Worm (Caenorhabditis elegans) whole organism, L4 larva: Measurements from ENCODE around the gene srt-53.

Experiments
- R02D3.7 ChIP-seq: fragments of 150-350 bp; sonication (generic microtip); optimal IDR thresholded peaks from 3 replicates; lab custom pipeline; 2014; ENCODE audit warnings: missing biosample characterization, missing genetic modification characterization
- T26A8.4 ChIP-seq: fragments of 200-800 bp; sonication (Bioruptor generic); IDR thresholded peaks from 2 replicates; pipeline ENCODE4 v1.3.6; 2022; ENCODE audit warnings: missing genetic modification characterization, missing compliant biosample characterization
- Y105C5A.15 ChIP-seq: fragments of 200-800 bp; sonication (Bioruptor generic); IDR thresholded peaks from 2 replicates; pipeline ENCODE4 v1.3.6; 2022; ENCODE audit warnings: missing genetic modification characterization, missing compliant biosample characterization
- Y48G9A.11 ChIP-seq: fragments of 200-800 bp; sonication (Bioruptor generic); IDR thresholded peaks from 2 replicates; pipeline ENCODE4 v1.3.6; 2022; ENCODE audit warnings: missing genetic modification reagents, missing genetic modification characterization, missing compliant biosample characterization
- Y5F2A.4 ChIP-seq: fragments of 200-800 bp; sonication (Bioruptor generic); optimal IDR thresholded peaks from 2 replicates; lab custom pipeline; 2018; ENCODE audit warnings: mild to moderate bottlenecking, missing genetic modification characterization, missing compliant biosample characterization
- ZK337.2 ChIP-seq: fragments of 200-800 bp; sonication (Bioruptor generic); IDR thresholded peaks from 2 replicates; pipeline ENCODE4 v1.3.6; 2022; ENCODE audit warnings: missing genetic modification reagents, missing genetic modification characterization, missing compliant biosample characterization
- ZK546.5 ChIP-seq, 2 experiments: sonication (generic microtip); optimal IDR thresholded peaks; 2 replicates each; lab custom pipeline; 2017; ENCODE audit warnings: missing biosample characterization in 2 of 2, missing genetic modification characterization in 2 of 2
- aha-1 ChIP-seq: fragments of 150-350 bp; peaks from one replicate; lab custom pipeline; 2014; ENCODE audit warnings: missing biosample characterization, missing genetic modification characterization
- ama-1 ChIP-seq: fragments of 150-350 bp; optimal IDR thresholded peaks from 2 replicates; lab custom pipeline; 2014; ENCODE audit warnings: inconsistent platforms, mixed read lengths
- ceh-82 ChIP-seq: sonication (generic microtip); optimal IDR thresholded peaks from 2 replicates; lab custom pipeline; 2017; ENCODE audit warnings: missing biosample characterization, missing genetic modification characterization
- daf-16 ChIP-seq, 3 experiments: sonication (generic microtip); optimal IDR thresholded peaks; 2 replicates each; lab custom pipeline; 2016 to 2017; ENCODE audit warnings: missing genetic modification characterization in 3 of 3, missing genetic modification reagents in 3 of 3, mild to moderate bottlenecking in 2 of 3, missing compliant biosample characterization in 2 of 3, missing biosample characterization in 1 of 3, moderate library complexity in 1 of 3
- daf-8 ChIP-seq: fragments of 200-800 bp; sonication (Bioruptor generic); IDR thresholded peaks from 2 replicates; pipeline ENCODE4 v1.3.6; 2022; ENCODE audit warnings: missing genetic modification characterization, missing compliant biosample characterization
- egl-43 ChIP-seq: fragments of 200-800 bp; sonication (Bioruptor generic); IDR thresholded peaks from 2 replicates; pipeline ENCODE4 v1.3.6; 2022; ENCODE audit warnings: missing genetic modification reagents, missing genetic modification characterization, missing compliant biosample characterization
- fos-1 ChIP-seq: fragments of 150-350 bp; optimal IDR thresholded peaks from 2 replicates; lab custom pipeline; 2014; ENCODE audit warnings: missing biosample characterization, missing genetic modification characterization
- gei-8 ChIP-seq: fragments of 200-800 bp; sonication (Bioruptor generic); optimal IDR thresholded peaks from 2 replicates; lab custom pipeline; 2018; ENCODE audit warnings: mild to moderate bottlenecking, missing genetic modification characterization, missing compliant biosample characterization
- hlh-30 ChIP-seq: sonication (generic microtip); optimal IDR thresholded peaks from 2 replicates; lab custom pipeline; 2017; ENCODE audit warnings: antibody characterized with exemption, mild to moderate bottlenecking, missing genetic modification characterization, missing compliant biosample characterization; ENCODE audit not compliant: insufficient read depth
- lin-15B ChIP-seq: fragments of 150-350 bp; sonication (generic microtip); optimal IDR thresholded peaks from 3 replicates; lab custom pipeline; 2014; ENCODE audit warnings: missing biosample characterization, missing genetic modification characterization
- lin-29 ChIP-seq: fragments of 200-800 bp; sonication (Bioruptor generic); IDR thresholded peaks from 2 replicates; pipeline ENCODE4 v1.3.6; 2022; ENCODE audit warnings: missing genetic modification reagents, missing genetic modification characterization, missing compliant biosample characterization
- lin-39 ChIP-seq: fragments of 150-350 bp; optimal IDR thresholded peaks from 2 replicates; lab custom pipeline; 2014; ENCODE audit warnings: missing biosample characterization, missing genetic modification reagents, missing genetic modification characterization
- lir-3 ChIP-seq: sonication (generic microtip); optimal IDR thresholded peaks from 2 replicates; lab custom pipeline; 2016; ENCODE audit warnings: mild to moderate bottlenecking, missing genetic modification characterization, missing compliant biosample characterization
- lsy-2 ChIP-seq, 2 experiments: fragments of 150-350 bp in 1 of 2; sonication (generic microtip) in 1 of 2; optimal IDR thresholded peaks; 2 replicates each; lab custom pipeline; 2014 to 2017; ENCODE audit warnings: missing biosample characterization in 2 of 2, missing genetic modification characterization in 2 of 2
- madf-5 ChIP-seq, 2 experiments: fragments of 200-800 bp; sonication (Bioruptor generic); IDR thresholded peaks; 2 replicates each; pipeline ENCODE4 v1.3.6; 2022; ENCODE audit warnings: missing compliant biosample characterization in 2 of 2, missing genetic modification characterization in 2 of 2
- mdl-1 ChIP-seq, 2 experiments: fragments of 150-350 bp in 1 of 2; sonication (generic microtip) in 1 of 2; optimal IDR thresholded peaks; 2 replicates each; lab custom pipeline; 2014 to 2017; ENCODE audit warnings: missing biosample characterization in 2 of 2, missing genetic modification characterization in 2 of 2
- mxl-2 ChIP-seq: fragments of 200-800 bp; sonication (Bioruptor generic); conservative IDR thresholded peaks from 2 replicates; pipeline ENCODE4 v1.3.6; 2022; ENCODE audit warnings: missing genetic modification reagents, missing genetic modification characterization, missing compliant biosample characterization
- mxl-3 ChIP-seq: fragments of 200-800 bp; sonication (Bioruptor generic); optimal IDR thresholded peaks from 2 replicates; lab custom pipeline; 2018; ENCODE audit warnings: mild to moderate bottlenecking, missing genetic modification characterization, missing compliant biosample characterization
- nhr-111 ChIP-seq: fragments of 200-800 bp; sonication (Bioruptor generic); optimal IDR thresholded peaks from 2 replicates; lab custom pipeline; 2018; ENCODE audit warnings: mild to moderate bottlenecking, missing genetic modification characterization, missing compliant biosample characterization
- nhr-237 ChIP-seq: sonication (generic microtip); optimal IDR thresholded peaks from 2 replicates; lab custom pipeline; 2017; ENCODE audit warnings: missing biosample characterization, missing genetic modification characterization
- nhr-41 ChIP-seq: fragments of 200-800 bp; sonication (Bioruptor generic); IDR thresholded peaks from 2 replicates; pipeline ENCODE4 v1.3.6; 2022; ENCODE audit warnings: missing genetic modification reagents, missing genetic modification characterization, missing compliant biosample characterization
- nhr-48 ChIP-seq: sonication (generic microtip); optimal IDR thresholded peaks from 2 replicates; lab custom pipeline; 2016; ENCODE audit warnings: mild to moderate bottlenecking, missing genetic modification characterization, missing compliant biosample characterization
- nhr-76 ChIP-seq: fragments of 150-350 bp; optimal IDR thresholded peaks from 2 replicates; lab custom pipeline; 2014; ENCODE audit warnings: missing biosample characterization, missing genetic modification characterization
- nhr-77 ChIP-seq: fragments of 150-350 bp; optimal IDR thresholded peaks from 2 replicates; lab custom pipeline; 2014; ENCODE audit warnings: missing biosample characterization, missing genetic modification characterization
- skn-1 ChIP-seq: fragments of 150-350 bp; optimal IDR thresholded peaks from 2 replicates; lab custom pipeline; 2014; ENCODE audit warnings: missing biosample characterization, missing genetic modification characterization
- snpc-4 ChIP-seq: fragments of 150-350 bp; optimal IDR thresholded peaks from 2 replicates; lab custom pipeline; 2014; ENCODE audit warnings: missing biosample characterization, missing genetic modification characterization
- spr-1 ChIP-seq: sonication (generic microtip); optimal IDR thresholded peaks from 2 replicates; lab custom pipeline; 2016; ENCODE audit warnings: mild to moderate bottlenecking, missing genetic modification characterization, missing compliant biosample characterization
- spr-3 ChIP-seq: fragments of 200-800 bp; sonication (Bioruptor generic); optimal IDR thresholded peaks from 2 replicates; lab custom pipeline; 2018; ENCODE audit warnings: mild to moderate bottlenecking, missing genetic modification characterization, missing compliant biosample characterization
- tra-1 ChIP-seq: fragments of 200-800 bp; sonication (Bioruptor generic); IDR thresholded peaks from 2 replicates; pipeline ENCODE4 v1.3.6; 2022; ENCODE audit warnings: missing genetic modification reagents, missing genetic modification characterization, missing compliant biosample characterization
- unc-62 ChIP-seq, 3 experiments: fragments of 150-350 bp in 1 of 3; sonication (generic microtip); optimal IDR thresholded peaks in 2 of 3; peaks in 1 of 3; 1 replicate in 1 of 3; 2 replicates in 2 of 3; lab custom pipeline; 2014 to 2017; ENCODE audit warnings: missing biosample characterization in 3 of 3, missing genetic modification characterization in 3 of 3, missing genetic modification reagents in 3 of 3, missing genotype in 1 of 3
- zfp-2 ChIP-seq: sonication (generic microtip); optimal IDR thresholded peaks from 2 replicates; lab custom pipeline; 2016; ENCODE audit warnings: mild to moderate bottlenecking, missing genetic modification characterization, missing compliant biosample characterization
- zip-11 ChIP-seq: fragments of 200-800 bp; sonication (Bioruptor generic); IDR thresholded peaks from 2 replicates; pipeline ENCODE4 v1.3.6; 2022; ENCODE audit warnings: missing genetic modification characterization, missing compliant biosample characterization

Gene srt-53

DNA sequence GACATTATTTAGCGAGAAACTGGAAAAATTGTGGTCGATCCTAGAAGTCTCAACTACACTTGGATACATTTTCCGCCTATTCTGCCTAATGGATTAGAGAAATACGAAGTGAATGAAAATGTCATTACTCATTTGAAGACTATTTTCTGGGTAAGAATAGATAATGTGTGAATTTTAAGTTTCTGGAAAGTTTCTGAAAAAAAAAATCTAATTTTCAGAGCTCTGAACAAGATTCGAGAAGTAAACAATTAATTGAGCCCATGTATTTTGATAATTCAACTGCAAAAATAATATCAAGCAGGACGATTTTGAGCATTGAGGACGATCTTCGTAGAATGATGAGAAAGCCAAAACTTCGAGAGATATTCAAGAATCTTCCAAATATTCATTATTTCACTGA, 6.0 kb upstream of the srt-53 start:
- no peak for TF ChIP-seq spr-1 (tag; lab: Kevin White, UChicago)
- peak in 1 of 2 experiments; percentile 81 for TF ChIP-seq unc-62 (GFP tag; optimal IDR thresholded peaks at IDR 0.05 in 1 of 2; lab: Kevin White, UChicago)
- no peak for TF ChIP-seq unc-62 (tag; optimal IDR thresholded peaks at IDR 0.05; lab: Kevin White, UChicago)
- TF ChIP-seq nhr-111 (GFP tag; lab: Kevin White, UChicago), result no peak
- no peak for TF ChIP-seq gei-8
- TF ChIP-seq lsy-2 (tag; optimal IDR thresholded peaks at IDR 0.05; lab: Kevin White, UChicago), result no peak
- TF ChIP-seq nhr-76 (tag; lab: Kevin White, UChicago), result no peak
- TF ChIP-seq mxl-3 (GFP tag; lab: Kevin White, UChicago), result no peak
- TF ChIP-seq T26A8.4 (GFP tag; lab: Robert Waterston, UW), result no peak
- peak; percentile 91 for TF ChIP-seq aha-1 (tag; lab: Kevin White, UChicago)
- TF ChIP-seq lin-29, result no peak
- no peak for TF ChIP-seq ceh-82 (tag; lab: Kevin White, UChicago)
- TF ChIP-seq Y105C5A.15, result no peak
- TF ChIP-seq nhr-77, result no peak
- TF ChIP-seq zip-11, result no peak
- no peak for TF ChIP-seq daf-16 (GFP tag; optimal IDR thresholded peaks at IDR 0.05; lab: Kevin White, UChicago)
- no peak for TF ChIP-seq daf-16 (tag; optimal IDR thresholded peaks at IDR 0.05; lab: Kevin White, UChicago)
- TF ChIP-seq, all 104 proteins: peak for 2

DNA sequence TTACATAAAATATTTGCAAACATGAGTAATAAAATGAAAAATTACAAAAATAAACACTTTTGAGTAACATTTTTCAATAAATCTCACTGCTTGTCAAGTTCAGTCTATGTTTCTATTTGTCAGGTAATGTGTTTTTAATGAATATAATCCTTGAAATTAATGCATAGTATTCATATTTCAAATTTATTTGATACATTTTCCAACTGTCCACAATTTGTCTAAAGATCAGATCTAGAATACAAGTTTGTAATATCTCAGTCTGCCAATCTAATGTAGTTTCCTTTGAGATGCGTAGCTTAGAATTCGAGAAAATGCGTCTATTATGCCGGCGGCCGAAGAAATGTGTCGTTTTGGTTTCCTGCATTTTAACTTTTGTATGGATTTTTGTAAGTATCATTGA, 3.4 kb upstream of the srt-53 start, which contains the start of gene Y97E10B.1:
Gene Y97E10B.1, plus strand, starts transcription at position 301 of the 400 bp plus-strand sequence.
- TF ChIP-seq aha-1 (tag; lab: Kevin White, UChicago) (peak; percentile 66), Y48G9A.11 (no peak)

DNA sequence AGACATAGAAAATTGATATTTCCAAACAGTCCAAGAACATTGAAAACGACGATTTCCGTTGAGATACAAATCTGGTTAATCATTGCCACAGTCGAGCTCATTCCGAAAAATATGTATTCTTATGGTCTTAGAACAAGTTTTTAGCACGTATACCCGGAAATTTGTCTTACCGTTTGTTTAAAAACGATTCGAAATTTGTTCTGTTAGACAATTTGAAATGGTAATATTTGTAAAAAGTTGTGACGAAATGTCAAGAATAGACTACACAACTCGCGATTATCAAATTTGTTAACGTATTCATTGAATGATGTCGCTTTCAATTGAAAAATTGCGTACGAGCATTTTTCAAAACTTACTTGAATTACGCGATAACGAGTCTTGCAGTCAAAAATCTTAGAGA, 3.0 kb downstream of the srt-53 start, which contains the start of gene srsx-3:
Gene srsx-3, minus strand, starts transcription at position 101 of the 400 bp plus-strand sequence.
- TF ChIP-seq ZK546.5 (tag; optimal IDR thresholded peaks at IDR 0.05; lab: Kevin White, UChicago) (no peak), unc-62 (GFP tag; optimal IDR thresholded peaks at IDR 0.05 in 1 of 2; lab: Kevin White, UChicago) (peak in 1 of 2 experiments; percentile 34), unc-62 (tag; optimal IDR thresholded peaks at IDR 0.05; lab: Kevin White, UChicago) (no peak)
- TF ChIP-seq, all 104 proteins: peak for 1

DNA sequence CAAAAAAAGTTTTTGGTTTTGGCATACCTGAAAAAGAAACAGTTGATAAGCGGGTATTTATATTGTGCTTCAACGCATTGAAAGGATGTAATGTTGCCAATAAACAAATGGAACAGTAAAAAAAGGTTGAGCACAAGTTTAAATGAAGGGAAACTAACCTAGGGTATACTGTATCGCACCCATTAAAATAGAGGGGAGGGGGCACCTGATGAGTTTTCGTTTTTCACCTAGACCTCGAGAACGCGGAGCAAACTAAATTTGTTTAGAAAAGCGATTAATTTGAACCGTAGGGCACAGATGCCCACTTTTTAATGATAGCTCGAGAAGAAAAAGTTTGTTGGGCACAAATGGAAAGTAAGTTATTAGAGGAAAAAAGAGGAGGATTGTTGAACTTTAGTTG, 7.2 kb downstream of the srt-53 start, which contains the start of gene ncx-10:
Gene ncx-10, minus strand, starts transcription at position 101 of the 400 bp plus-strand sequence.
- no peak for TF ChIP-seq daf-8 (GFP tag; lab: Robert Waterston, UW)
- no peak for TF ChIP-seq nhr-48
- TF ChIP-seq madf-5 (GFP tag; IDR thresholded peaks at IDR 0.05; lab: Robert Waterston, UW), result no peak
- no peak for TF ChIP-seq Y105C5A.15
- no peak for TF ChIP-seq skn-1 (tag; lab: Kevin White, UChicago)
- no peak for TF ChIP-seq egl-43 (GFP tag; lab: Robert Waterston, UW)
- TF ChIP-seq zfp-2 (tag; lab: Kevin White, UChicago), result no peak
- TF ChIP-seq T26A8.4 (GFP tag; lab: Robert Waterston, UW), result no peak
- TF ChIP-seq lin-39 (tag; lab: Kevin White, UChicago), result no peak
- no peak for TF ChIP-seq mxl-2
- TF ChIP-seq mdl-1 (tag; optimal IDR thresholded peaks at IDR 0.05; lab: Kevin White, UChicago), result no peak
- TF ChIP-seq lir-3 (tag; lab: Kevin White, UChicago), result no peak
- TF ChIP-seq nhr-41 (GFP tag; lab: Robert Waterston, UW), result no peak
- no peak for TF ChIP-seq gei-8
- no peak for TF ChIP-seq Y5F2A.4 (GFP tag; lab: Kevin White, UChicago)
- no peak for TF ChIP-seq hlh-30 (tag; lab: Kevin White, UChicago)
- TF ChIP-seq nhr-237, result no peak
- TF ChIP-seq spr-3 (GFP tag; lab: Kevin White, UChicago), result no peak
- TF ChIP-seq lin-15B, result no peak
- TF ChIP-seq, all 104 proteins: peak for 0

DNA sequence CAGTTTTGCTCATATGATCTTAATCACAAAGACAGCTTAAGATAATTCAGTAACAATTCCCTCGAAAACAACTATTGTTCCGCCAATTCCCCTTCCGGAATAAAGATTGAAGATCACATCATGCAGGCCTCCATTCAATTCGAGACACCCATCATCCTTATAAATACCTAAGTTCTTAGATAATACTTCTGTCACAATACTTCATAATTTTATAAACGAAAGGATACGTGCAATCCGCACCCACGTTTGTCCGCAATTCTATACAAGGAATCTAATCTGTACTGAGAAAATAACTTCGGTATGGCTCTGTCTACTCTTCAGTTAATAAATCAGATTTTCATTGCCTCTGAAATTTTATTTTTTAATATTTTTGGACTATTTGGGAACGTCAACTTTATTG, 11.5 kb downstream of the srt-53 start, which contains the start of gene srsx-5:
Gene srsx-5, plus strand, starts transcription at position 301 of the 400 bp plus-strand sequence.
- TF ChIP-seq fos-1 (no peak), tra-1 (GFP tag; lab: Robert Waterston, UW) (no peak), lin-29 (no peak), snpc-4 (tag; lab: Kevin White, UChicago) (no peak), R02D3.7 (no peak), lin-15B (no peak), ama-1 (lab: Kevin White, UChicago) (no peak), ZK337.2 (GFP tag; lab: Robert Waterston, UW) (no peak)
